Worm (Caenorhabditis elegans) whole organism, L3 larva: ENCODE measurements around the gene elo-7.

ENCODE experiments used
- R02D3.7 ChIP-seq: fragments of 150-350 bp; optimal IDR thresholded peaks from 2 replicates; lab custom pipeline; 2014; ENCODE audit warnings: missing biosample characterization, missing genetic modification characterization
- ama-1 ChIP-seq: fragments of 150-350 bp; optimal IDR thresholded peaks from 2 replicates; lab custom pipeline; 2018
- ceh-28 ChIP-seq: fragments of 150-350 bp; optimal IDR thresholded peaks from 2 replicates; lab custom pipeline; 2014; ENCODE audit warnings: missing biosample characterization, missing genetic modification reagents, missing genetic modification characterization
- ceh-9 ChIP-seq: sonication (generic microtip); optimal IDR thresholded peaks from 2 replicates; lab custom pipeline; 2018; ENCODE audit warnings: missing biosample characterization, missing genetic modification characterization
- daf-12 ChIP-seq: fragments of 150-350 bp; optimal IDR thresholded peaks from 2 replicates; lab custom pipeline; 2014; ENCODE audit warnings: missing biosample characterization, missing genetic modification reagents, missing genetic modification characterization
- egl-27 ChIP-seq: sonication (generic microtip); optimal IDR thresholded peaks from 4 replicates; lab custom pipeline; 2017; ENCODE audit warnings: missing biosample characterization, missing genetic modification reagents, missing genetic modification characterization
- egl-5 ChIP-seq: fragments of 150-350 bp; optimal IDR thresholded peaks from 2 replicates; lab custom pipeline; 2017; ENCODE audit warnings: missing biosample characterization, missing genetic modification reagents, missing genetic modification characterization, inconsistent platforms
- elt-1 ChIP-seq: fragments of 150-350 bp; optimal IDR thresholded peaks from 2 replicates; lab custom pipeline; 2014; ENCODE audit warnings: missing biosample characterization, missing genetic modification characterization
- elt-2 ChIP-seq: sonication (generic microtip); optimal IDR thresholded peaks from 2 replicates; lab custom pipeline; 2016; ENCODE audit warnings: missing genetic modification reagents, mild to moderate bottlenecking, missing genetic modification characterization, missing compliant biosample characterization
- elt-3 ChIP-seq, 3 experiments: fragments of 150-350 bp in 1 of 3; sonication (generic microtip) in 2 of 3; optimal IDR thresholded peaks; 2 replicates in 2 of 3; 4 replicates in 1 of 3; lab custom pipeline; 2014 to 2017; ENCODE audit warnings: missing biosample characterization in 3 of 3, missing genetic modification characterization in 3 of 3
- eor-1 ChIP-seq, 2 experiments: fragments of 150-350 bp; optimal IDR thresholded peaks; 2 replicates each; lab custom pipeline; 2014 to 2018; ENCODE audit warnings: missing biosample characterization in 2 of 2, missing genetic modification characterization in 2 of 2
- fos-1 ChIP-seq: fragments of 150-350 bp; optimal IDR thresholded peaks from 2 replicates; lab custom pipeline; 2014; ENCODE audit warnings: missing biosample characterization, missing genetic modification characterization
- hmg-11 ChIP-seq: sonication (generic microtip); optimal IDR thresholded peaks from 2 replicates; lab custom pipeline; 2016; ENCODE audit warnings: missing genetic modification characterization, missing compliant biosample characterization
- jun-1 ChIP-seq: fragments of 150-350 bp; optimal IDR thresholded peaks from 2 replicates; lab custom pipeline; 2014; ENCODE audit warnings: missing biosample characterization, missing genetic modification reagents, missing genetic modification characterization
- mdl-1 ChIP-seq: fragments of 150-350 bp; optimal IDR thresholded peaks from 2 replicates; lab custom pipeline; 2014; ENCODE audit warnings: missing biosample characterization, missing genetic modification characterization
- nhr-11 ChIP-seq: fragments of 150-350 bp; optimal IDR thresholded peaks from 2 replicates; lab custom pipeline; 2014; ENCODE audit warnings: missing biosample characterization, missing genetic modification characterization
- nhr-12 ChIP-seq: fragments of 150-350 bp; optimal IDR thresholded peaks from 2 replicates; lab custom pipeline; 2014; ENCODE audit warnings: missing biosample characterization, missing genetic modification characterization
- nhr-23 ChIP-seq: fragments of 150-350 bp; optimal IDR thresholded peaks from 2 replicates; lab custom pipeline; 2014; ENCODE audit warnings: missing biosample characterization, missing genetic modification reagents, missing genetic modification characterization
- nhr-237 ChIP-seq: fragments of 150-350 bp; optimal IDR thresholded peaks from 2 replicates; lab custom pipeline; 2014; ENCODE audit warnings: missing biosample characterization, missing genetic modification characterization
- nhr-25 ChIP-seq: sonication (generic microtip); optimal IDR thresholded peaks from 2 replicates; lab custom pipeline; 2017; ENCODE audit warnings: missing biosample characterization, missing genetic modification characterization
- nhr-28 ChIP-seq: fragments of 150-350 bp; optimal IDR thresholded peaks from 2 replicates; lab custom pipeline; 2014; ENCODE audit warnings: missing biosample characterization, missing genetic modification characterization
- nhr-43 ChIP-seq: sonication (generic microtip); optimal IDR thresholded peaks from 2 replicates; lab custom pipeline; 2016; ENCODE audit warnings: mild to moderate bottlenecking, missing genetic modification characterization, missing compliant biosample characterization; ENCODE audit not compliant: poor library complexity, severe bottlenecking
- nhr-67 ChIP-seq: fragments of 150-350 bp; optimal IDR thresholded peaks from 2 replicates; lab custom pipeline; 2014; ENCODE audit warnings: missing biosample characterization, missing genetic modification characterization
- nhr-76 ChIP-seq: fragments of 150-350 bp; sonication (generic microtip); optimal IDR thresholded peaks from 5 replicates; lab custom pipeline; 2014; ENCODE audit warnings: missing biosample characterization, missing genetic modification characterization
- nhr-77 ChIP-seq: fragments of 150-350 bp; optimal IDR thresholded peaks from 2 replicates; lab custom pipeline; 2014; ENCODE audit warnings: missing biosample characterization, missing genetic modification characterization
- pha-4 ChIP-seq: fragments of 150-350 bp; optimal IDR thresholded peaks from 2 replicates; lab custom pipeline; 2014; ENCODE audit warnings: missing biosample characterization, missing genetic modification reagents, missing genetic modification characterization
- pqm-1 ChIP-seq: fragments of 150-350 bp; optimal IDR thresholded peaks from 2 replicates; lab custom pipeline; 2017; ENCODE audit warnings: missing biosample characterization, missing genetic modification characterization, inconsistent platforms
- sea-2 ChIP-seq: fragments of 150-350 bp; sonication (generic microtip); optimal IDR thresholded peaks from 4 replicates; lab custom pipeline; 2014; ENCODE audit warnings: missing biosample characterization, missing genetic modification reagents, missing genetic modification characterization
- skn-1 ChIP-seq: fragments of 150-350 bp; optimal IDR thresholded peaks from 2 replicates; lab custom pipeline; 2014; ENCODE audit warnings: missing biosample characterization, missing genetic modification characterization
- tbx-2 ChIP-seq: sonication (generic microtip); optimal IDR thresholded peaks from 2 replicates; lab custom pipeline; 2016; ENCODE audit warnings: mild to moderate bottlenecking, missing genetic modification characterization, missing compliant biosample characterization
- ztf-11 ChIP-seq: fragments of 150-350 bp; optimal IDR thresholded peaks from 2 replicates; lab custom pipeline; 2014; ENCODE audit warnings: missing biosample characterization, missing genetic modification characterization
- ztf-4 ChIP-seq: fragments of 150-350 bp; optimal IDR thresholded peaks from 2 replicates; lab custom pipeline; 2014; ENCODE audit warnings: missing biosample characterization, missing genetic modification characterization

Gene elo-7

ce11 chrIV:9540342-9540856 is 10.7 kb downstream of the elo-7 start, which contains the start of gene fbl-1:
Gene fbl-1, plus strand, starts transcription at chrIV:9540806.
- TF ChIP-seq pqm-1 (tag; lab: Kevin White, UChicago) (peak; percentile 84), egl-27 (tag; lab: Kevin White, UChicago) (no peak), elt-2 (tag; lab: Kevin White, UChicago) (peak; percentile 90)

DNA sequence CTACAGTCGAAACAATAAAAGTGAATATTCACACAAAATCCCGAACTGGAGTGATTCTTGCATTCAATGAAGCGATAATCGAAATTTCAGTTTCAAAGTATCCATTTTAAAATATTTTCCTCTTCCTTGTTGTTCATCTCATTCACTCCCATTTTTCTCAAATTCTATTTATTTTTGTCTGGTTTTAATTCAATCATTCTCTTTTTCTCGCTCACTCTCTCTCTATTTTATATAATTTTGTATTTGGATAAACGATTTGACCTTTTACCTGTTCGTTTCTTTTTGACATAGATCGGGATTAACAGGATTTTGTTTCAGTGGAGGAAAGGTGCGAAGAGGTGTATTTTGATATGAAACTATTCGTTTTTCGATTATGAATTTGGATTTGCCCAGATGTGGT is 16.2 kb downstream of the elo-7 start, which contains the start of gene T05A1.5:
TSS of gene T05A1.5 (plus strand) at position 301 of the 400 bp plus-strand sequence.
- TF ChIP-seq sea-2 (GFP tag; lab: Kevin White, UChicago) (no peak), jun-1 (tag; lab: Kevin White, UChicago) (no peak), ceh-9 (tag; lab: Kevin White, UChicago) (no peak), egl-5 (tag; lab: Kevin White, UChicago) (no peak), eor-1 (tag; optimal IDR thresholded peaks at IDR 0.05; lab: Kevin White, UChicago) (no peak), nhr-11 (tag; lab: Kevin White, UChicago) (no peak)

ce11 chrIV:9563079-9563478 is 33.3 kb downstream of the elo-7 start, which contains the start of gene col-122:
Gene col-122, plus strand, starts transcription at chrIV:9563379.
- TF ChIP-seq elt-1 (tag; lab: Kevin White, UChicago) (no peak), nhr-28 (tag; lab: Kevin White, UChicago) (no peak), nhr-76 (tag; lab: Kevin White, UChicago) (no peak), tbx-2 (no peak), nhr-25 (no peak), egl-27 (tag; lab: Kevin White, UChicago) (no peak), ztf-4 (no peak), ceh-28 (tag; lab: Kevin White, UChicago) (no peak)

ce11 chrIV:9563529-9564376 is 34.0 kb downstream of the elo-7 start:
- TF ChIP-seq daf-12 (tag; lab: Kevin White, UChicago) (no peak), ceh-28 (tag; lab: Kevin White, UChicago) (no peak), elt-1 (tag; lab: Kevin White, UChicago) (no peak), hmg-11 (tag; lab: Kevin White, UChicago) (no peak), ztf-11 (tag; lab: Kevin White, UChicago) (no peak), nhr-25 (no peak), egl-27 (tag; lab: Kevin White, UChicago) (no peak), nhr-237 (tag; lab: Kevin White, UChicago) (no peak)

ce11 chrIV:9566505-9566904 is 36.8 kb downstream of the elo-7 start, which contains the start of gene lron-14:
Gene lron-14, minus strand, starts transcription at chrIV:9566605.
- no peak for TF ChIP-seq elt-3 (tag; optimal IDR thresholded peaks at IDR 0.05; lab: Kevin White, UChicago)
- TF ChIP-seq elt-1 (tag; lab: Kevin White, UChicago) = no peak
- TF ChIP-seq sea-2 (GFP tag; lab: Kevin White, UChicago) = no peak
- TF ChIP-seq nhr-25 = no peak
- no peak for TF ChIP-seq fos-1 (tag; lab: Kevin White, UChicago)
- no peak for TF ChIP-seq daf-12 (tag; lab: Kevin White, UChicago)
- no peak for TF ChIP-seq egl-27 (tag; lab: Kevin White, UChicago)
- TF ChIP-seq mdl-1 (tag; lab: Kevin White, UChicago) = no peak
- TF ChIP-seq R02D3.7 (tag; lab: Kevin White, UChicago) = no peak
- no peak for TF ChIP-seq ztf-11 (tag; lab: Kevin White, UChicago)
- no peak for TF ChIP-seq nhr-11 (tag; lab: Kevin White, UChicago)
- TF ChIP-seq jun-1 (tag; lab: Kevin White, UChicago) = no peak
- TF ChIP-seq nhr-77 (tag; lab: Kevin White, UChicago) = no peak
- no peak for TF ChIP-seq nhr-67 (tag; lab: Kevin White, UChicago)

ce11 chrIV:9580021-9580420 is 50.3 kb downstream of the elo-7 start, which contains the start of gene npr-2:
Gene npr-2, minus strand, starts transcription at chrIV:9580121.
- TF ChIP-seq ama-1 (lab: Kevin White, UChicago) (no peak), ztf-4 (no peak), nhr-43 (tag; lab: Kevin White, UChicago) (no peak), sea-2 (GFP tag; lab: Kevin White, UChicago) (no peak), nhr-23 (tag; lab: Kevin White, UChicago) (no peak), nhr-25 (no peak), egl-5 (tag; lab: Kevin White, UChicago) (no peak), pha-4 (tag; lab: Kevin White, UChicago) (no peak), skn-1 (tag; lab: Kevin White, UChicago) (no peak), nhr-12 (tag; lab: Kevin White, UChicago) (no peak), eor-1 (tag; optimal IDR thresholded peaks at IDR 0.05; lab: Kevin White, UChicago) (no peak), elt-3 (tag; optimal IDR thresholded peaks at IDR 0.05; lab: Kevin White, UChicago) (no peak), fos-1 (tag; lab: Kevin White, UChicago) (no peak), nhr-237 (tag; lab: Kevin White, UChicago) (no peak)
- TF ChIP-seq, all 47 proteins: peak for 0
